Fruit fly (Drosophila melanogaster): ENCODE measurements around the gene Muted.

DNA sequence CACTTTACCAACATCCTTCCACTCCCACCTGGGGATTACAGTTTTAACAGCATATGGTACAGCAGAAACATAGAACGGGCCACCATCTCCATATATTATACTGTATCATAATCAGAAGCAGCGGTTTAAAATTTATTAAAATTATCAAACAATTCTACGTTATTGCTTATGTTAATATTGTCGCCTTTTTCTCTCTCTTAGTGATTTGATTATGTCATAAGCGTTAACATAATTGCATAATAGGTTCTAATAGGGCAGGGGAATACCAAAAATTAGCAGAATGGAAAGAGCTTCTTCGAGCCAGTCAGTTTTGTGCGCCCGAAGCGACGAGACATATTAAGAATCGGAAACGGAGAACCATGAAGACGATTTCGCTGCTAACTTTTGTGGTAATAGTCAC is 30.7 kb upstream of the Muted start, which contains the start of gene CG13862:
- TF ChIP-seq Jra (GFP tag; optimal IDR thresholded peaks at IDR 0.05) (no peak), pan (optimal IDR thresholded peaks at IDR 0.05) (no peak), dl (GFP tag; optimal IDR thresholded peaks at IDR 0.05; ENCODE audit: insufficient read depth in 1 of 2, partially characterized antibody in 2 of 2) (no peak), dmrt93B (GFP tag; optimal IDR thresholded peaks at IDR 0.05) (no peak), sv (GFP tag; optimal IDR thresholded peaks at IDR 0.05) (no peak), Rel (GFP tag; optimal IDR thresholded peaks at IDR 0.05) (no peak), Rel (tag; optimal IDR thresholded peaks at IDR 0.05) (no peak), Abd-B (GFP tag; optimal IDR thresholded peaks at IDR 0.05) (no peak), Hr78 (GFP tag; optimal IDR thresholded peaks at IDR 0.05) (no peak), Hr83 (GFP tag; optimal IDR thresholded peaks at IDR 0.05; ENCODE audit: poor library complexity, severe bottlenecking) (no peak), Sp1 (GFP tag; optimal IDR thresholded peaks at IDR 0.05) (no peak)
